Fruit fly (Drosophila melanogaster): ENCODE data around the gene Mettl5.

DNA sequence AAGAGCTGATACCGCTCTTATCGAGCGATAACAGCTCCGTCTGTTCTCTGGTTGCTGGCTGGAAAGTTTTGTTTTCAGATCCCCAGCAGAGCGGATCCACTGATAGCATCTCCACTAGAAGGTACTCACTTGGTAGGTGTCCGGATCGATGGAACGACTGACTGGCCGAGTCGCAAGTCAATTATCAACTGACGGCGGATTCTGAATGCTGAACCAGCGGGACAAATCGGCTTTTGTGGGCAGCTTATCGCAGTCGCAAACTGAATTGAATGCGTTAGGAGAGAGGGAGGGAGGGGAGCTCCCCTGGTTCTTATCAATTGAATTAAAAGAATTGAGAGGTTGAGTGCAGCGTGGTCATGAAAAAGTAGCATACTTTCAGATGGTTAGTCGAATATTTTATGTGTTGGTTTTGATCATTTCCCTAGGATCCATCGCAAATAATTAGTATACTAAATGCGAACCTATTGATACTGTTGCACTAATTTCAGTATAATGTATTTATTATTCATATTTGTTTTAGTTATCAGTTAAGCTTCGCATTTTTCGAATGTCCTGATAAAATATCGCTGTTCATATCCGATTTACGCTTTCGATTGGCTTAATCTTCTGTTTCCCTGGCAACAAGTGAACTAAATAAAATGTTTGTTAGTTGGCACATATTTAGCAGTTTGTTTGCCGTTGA is 5.3 kb downstream of the Mettl5 start, which contains the start of the genes Aldh7A1 and CG14085:
- TF ChIP-seq CTCF (optimal IDR thresholded peaks at IDR 0.05) (no peak), CG8478 (optimal IDR thresholded peaks at IDR 0.05) (no peak)

All from S2 (cell line).